Fruit fly (Drosophila melanogaster): ENCODE data around the gene Mettl14.

DNA sequence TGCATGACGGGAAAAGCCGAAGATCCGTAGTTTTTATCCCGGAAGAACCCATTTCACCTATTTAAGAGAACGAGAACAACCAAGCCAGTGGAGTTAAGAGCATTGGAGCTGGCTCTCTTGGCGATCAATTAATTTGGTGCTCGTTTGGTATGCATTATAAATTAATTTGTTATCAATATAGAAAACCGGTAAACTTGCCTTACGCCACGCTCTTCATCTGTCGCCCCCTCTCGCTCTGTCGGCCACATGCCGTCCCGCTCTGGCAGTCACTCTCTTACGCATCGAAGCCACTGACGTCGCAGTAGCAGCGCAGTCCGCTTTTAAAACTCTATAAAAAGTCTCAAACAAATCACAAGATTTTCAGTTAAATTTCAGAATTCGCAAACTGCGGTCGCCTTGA lies 38.0 kb downstream of the Mettl14 start, which contains the start of gene CG7778:
- TF ChIP-seq CG6792 (GFP tag; optimal IDR thresholded peaks at IDR 0.05) (no peak), OdsH (GFP tag; optimal IDR thresholded peaks at IDR 0.05) (no peak), CG11294 (GFP tag; IDR thresholded peaks at IDR 0.05) (no peak), esn (GFP tag; optimal IDR thresholded peaks at IDR 0.05) (no peak), CG4318 (GFP tag; optimal IDR thresholded peaks at IDR 0.05) (no peak), fkh (GFP tag; optimal IDR thresholded peaks at IDR 0.05) (no peak), Sox102F (GFP tag; optimal IDR thresholded peaks at IDR 0.05) (no peak), CG6854 (GFP tag; optimal IDR thresholded peaks at IDR 0.05) (no peak)

Measured in whole organism, prepupa.